Fruit fly (Drosophila melanogaster) whole organism, embryonic: ENCODE results near the gene Hacd2.

Experiments
- CG10431 ChIP-seq: fragments of 200-800 bp; sonication (Bioruptor generic); optimal IDR thresholded peaks from 3 replicates; lab custom pipeline; 2018; ENCODE audit warnings: missing biosample characterization, mild to moderate bottlenecking, missing genetic modification characterization
- CG11398 ChIP-seq: fragments of 200-800 bp; sonication (Bioruptor generic); optimal IDR thresholded peaks from 2 replicates; lab custom pipeline; 2016; ENCODE audit warnings: missing biosample characterization, missing genetic modification characterization
- CG13123 ChIP-seq: fragments of 200-800 bp; sonication (Bioruptor generic); optimal IDR thresholded peaks from 2 replicates; lab custom pipeline; 2016; ENCODE audit warnings: missing biosample characterization, missing genetic modification characterization
- CG14441 ChIP-seq: fragments of 200-800 bp; sonication (Bioruptor generic); IDR thresholded peaks from 2 replicates; pipeline ENCODE4 v1.3.6; 2022; ENCODE audit warnings: missing biosample characterization, missing genetic modification characterization
- CG14965 ChIP-seq: fragments of 200-800 bp; sonication (Bioruptor generic); optimal IDR thresholded peaks from 2 replicates; lab custom pipeline; 2016; ENCODE audit warnings: missing biosample characterization, missing genetic modification characterization, borderline replicate concordance
- CG1529 ChIP-seq: fragments of 200-800 bp; sonication (Bioruptor generic); optimal IDR thresholded peaks from 3 replicates; lab custom pipeline; 2018; ENCODE audit warnings: missing biosample characterization, missing genetic modification characterization
- CG18619 ChIP-seq: fragments of 200-800 bp; sonication (Bioruptor generic); optimal IDR thresholded peaks from 3 replicates; lab custom pipeline; 2017; ENCODE audit warnings: missing biosample characterization, mild to moderate bottlenecking, missing genetic modification characterization
- CG2875 ChIP-seq: fragments of 200-800 bp; sonication (Bioruptor generic); optimal IDR thresholded peaks from 2 replicates; lab custom pipeline; 2017; ENCODE audit warnings: missing biosample characterization, mild to moderate bottlenecking, missing genetic modification characterization, missing genetic modification reagents
- CG31388 ChIP-seq: fragments of 200-800 bp; sonication (Bioruptor generic); optimal IDR thresholded peaks from 2 replicates; lab custom pipeline; 2016; ENCODE audit warnings: missing biosample characterization, missing genetic modification characterization
- CG3163 ChIP-seq: fragments of 200-800 bp; sonication (Bioruptor generic); optimal IDR thresholded peaks from 3 replicates; lab custom pipeline; 2016; ENCODE audit warnings: missing biosample characterization, missing genetic modification characterization
- CG33557 ChIP-seq: fragments of 200-800 bp; sonication (Bioruptor generic); optimal IDR thresholded peaks from 2 replicates; lab custom pipeline; 2019; ENCODE audit warnings: missing biosample characterization, mild to moderate bottlenecking, missing genetic modification characterization, moderate library complexity
- CG3407 ChIP-seq: fragments of 200-800 bp; sonication (Bioruptor generic); optimal IDR thresholded peaks from 2 replicates; lab custom pipeline; 2018; ENCODE audit warnings: missing biosample characterization, mild to moderate bottlenecking, missing genetic modification characterization
- CG4360 ChIP-seq: fragments of 200-800 bp; sonication (Bioruptor generic); IDR thresholded peaks from 2 replicates; pipeline ENCODE4 v1.3.6; 2022; ENCODE audit warnings: missing biosample characterization, missing genetic modification characterization
- CG6813 ChIP-seq: fragments of 200-800 bp; sonication (Bioruptor generic); optimal IDR thresholded peaks from 2 replicates; lab custom pipeline; 2017; ENCODE audit warnings: missing biosample characterization, missing genetic modification characterization, mild to moderate bottlenecking, moderate library complexity, missing genetic modification reagents
- CG6854 ChIP-seq: fragments of 200-800 bp; sonication (Bioruptor generic); optimal IDR thresholded peaks from 3 replicates; lab custom pipeline; 2017; ENCODE audit warnings: missing biosample characterization, mild to moderate bottlenecking, missing genetic modification characterization
- CG7839 ChIP-seq: fragments of 200-800 bp; sonication (Bioruptor generic); optimal IDR thresholded peaks from 3 replicates; lab custom pipeline; 2018; ENCODE audit warnings: missing biosample characterization, mild to moderate bottlenecking, missing genetic modification characterization, moderate library complexity
- CG8290 ChIP-seq, 3 experiments: fragments of 200-800 bp; sonication (Bioruptor generic); optimal IDR thresholded peaks; 2 replicates each; lab custom pipeline; 2016 to 2019; ENCODE audit warnings: missing biosample characterization in 3 of 3, missing genetic modification characterization in 3 of 3, mild to moderate bottlenecking in 2 of 3, moderate library complexity in 1 of 3
- CTCF ChIP-seq: fragments of 200-800 bp; sonication (Bioruptor generic); optimal IDR thresholded peaks from 2 replicates; lab custom pipeline; 2017; ENCODE audit warnings: missing biosample characterization, mild to moderate bottlenecking, missing genetic modification characterization, moderate library complexity
- Deaf1 ChIP-seq: fragments of 200-800 bp; optimal IDR thresholded peaks from 3 replicates; lab custom pipeline; 2019; ENCODE audit warnings: missing biosample characterization, mild to moderate bottlenecking, missing genetic modification characterization, moderate library complexity
- Dip2 ChIP-seq: fragments of 200-800 bp; sonication (Bioruptor generic); IDR thresholded peaks from 2 replicates; pipeline ENCODE4 v1.3.6; 2022; ENCODE audit warnings: missing biosample characterization, missing genetic modification characterization
- HmgD ChIP-seq: fragments of 200-800 bp; sonication (Bioruptor generic); optimal IDR thresholded peaks from 3 replicates; lab custom pipeline; 2016; ENCODE audit warnings: missing biosample characterization, missing genetic modification characterization
- Hmr ChIP-seq: fragments of 200-800 bp; sonication (Bioruptor generic); optimal IDR thresholded peaks from 3 replicates; lab custom pipeline; 2017; ENCODE audit warnings: mild to moderate bottlenecking, missing biosample characterization, missing genetic modification reagents, missing genetic modification characterization
- Hr3 ChIP-seq: fragments of 200-800 bp; sonication (Bioruptor generic); optimal IDR thresholded peaks from 3 replicates; lab custom pipeline; 2016; ENCODE audit warnings: missing biosample characterization, missing genetic modification characterization
- Hr39 ChIP-seq: fragments of >200 bp; optimal IDR thresholded peaks from 2 replicates; lab custom pipeline; 2017
- Hr78 ChIP-seq, 2 experiments: fragments of 200-800 bp in 1 of 2; fragments of >200 bp in 1 of 2; sonication (Bioruptor generic) in 1 of 2; optimal IDR thresholded peaks; 2 replicates each; lab custom pipeline; 2017 to 2019; ENCODE audit warnings: missing biosample characterization in 2 of 2, missing genetic modification characterization in 2 of 2, mild to moderate bottlenecking in 1 of 2, moderate library complexity in 1 of 2
- Mad ChIP-seq: fragments of 200-800 bp; sonication (Bioruptor generic); optimal IDR thresholded peaks from 2 replicates; lab custom pipeline; 2016; ENCODE audit warnings: missing biosample characterization, missing genetic modification characterization
- NC2β ChIP-seq: fragments of 200-800 bp; sonication (Bioruptor generic); optimal IDR thresholded peaks from 2 replicates; lab custom pipeline; 2016; ENCODE audit warnings: missing biosample characterization, missing genetic modification characterization
- Poxn ChIP-seq: fragments of 200-800 bp; sonication (Bioruptor generic); IDR thresholded peaks from 2 replicates; pipeline ENCODE4 v1.3.6; 2022; ENCODE audit warnings: missing biosample characterization, missing genetic modification characterization
- Sin3A ChIP-seq: fragments of >200 bp; optimal IDR thresholded peaks from 2 replicates; lab custom pipeline; 2018
- Vsx1 ChIP-seq: fragments of 200-800 bp; sonication (Bioruptor generic); optimal IDR thresholded peaks from 2 replicates; lab custom pipeline; 2017; ENCODE audit warnings: missing biosample characterization, mild to moderate bottlenecking, missing genetic modification characterization, missing genetic modification reagents
- abd-A ChIP-seq: fragments of 200-800 bp; sonication (Bioruptor generic); optimal IDR thresholded peaks from 3 replicates; lab custom pipeline; 2019; ENCODE audit warnings: missing biosample characterization, mild to moderate bottlenecking, missing genetic modification characterization, moderate library complexity
- aop ChIP-seq: fragments of 200-800 bp; sonication (Bioruptor generic); IDR thresholded peaks from 2 replicates; pipeline ENCODE4 v1.3.6; 2022; ENCODE audit warnings: missing biosample characterization, missing genetic modification characterization
- ase ChIP-seq: fragments of 200-800 bp; sonication (Bioruptor generic); IDR thresholded peaks from 3 replicates; pipeline ENCODE4 v1.3.6; 2022; ENCODE audit warnings: missing biosample characterization, missing genetic modification characterization
- ato ChIP-seq: fragments of 200-800 bp; sonication (Bioruptor generic); IDR thresholded peaks from 2 replicates; pipeline ENCODE4 v1.3.6; 2022; ENCODE audit warnings: missing biosample characterization, missing genetic modification characterization; ENCODE audit not compliant: partially characterized antibody
- bcd ChIP-seq: fragments of 200-800 bp; sonication (Bioruptor generic); optimal IDR thresholded peaks from 2 replicates; lab custom pipeline; 2017; ENCODE audit warnings: missing biosample characterization, mild to moderate bottlenecking, missing genetic modification characterization
- gce ChIP-seq: fragments of 200-800 bp; sonication (Bioruptor generic); IDR thresholded peaks from 3 replicates; pipeline ENCODE4 v1.3.6; 2022; ENCODE audit warnings: missing biosample characterization, missing genetic modification characterization
- gem ChIP-seq: fragments of 200-800 bp; sonication (Bioruptor generic); optimal IDR thresholded peaks from 2 replicates; lab custom pipeline; 2019; ENCODE audit warnings: missing biosample characterization, mild to moderate bottlenecking, missing genetic modification characterization, moderate library complexity
- grau ChIP-seq: fragments of 200-800 bp; optimal IDR thresholded peaks from 3 replicates; lab custom pipeline; 2019; ENCODE audit warnings: missing biosample characterization, mild to moderate bottlenecking, missing genetic modification characterization, moderate library complexity
- her ChIP-seq: fragments of 200-800 bp; sonication (Bioruptor generic); optimal IDR thresholded peaks from 2 replicates; lab custom pipeline; 2016; ENCODE audit warnings: missing biosample characterization, missing genetic modification characterization
- hth ChIP-seq: fragments of >200 bp; optimal IDR thresholded peaks from 2 replicates; lab custom pipeline; 2017; ENCODE audit warnings: inconsistent platforms
- kay ChIP-seq: fragments of 200-800 bp; sonication (Bioruptor generic); optimal IDR thresholded peaks from 2 replicates; lab custom pipeline; 2016; ENCODE audit warnings: missing biosample characterization, missing genetic modification characterization
- nmo ChIP-seq: fragments of 200-800 bp; sonication (Bioruptor generic); optimal IDR thresholded peaks from 2 replicates; lab custom pipeline; 2018; ENCODE audit warnings: missing biosample characterization, mild to moderate bottlenecking, missing genetic modification characterization, moderate library complexity
- phol ChIP-seq: fragments of 200-800 bp; sonication (Bioruptor generic); optimal IDR thresholded peaks from 3 replicates; lab custom pipeline; 2018; ENCODE audit warnings: missing biosample characterization, mild to moderate bottlenecking, missing genetic modification characterization, moderate library complexity
- pros ChIP-seq: fragments of 200-800 bp; sonication (Bioruptor generic); optimal IDR thresholded peaks from 3 replicates; lab custom pipeline; 2019; ENCODE audit warnings: missing biosample characterization, mild to moderate bottlenecking, missing genetic modification characterization, moderate library complexity
- slbo ChIP-seq: fragments of 200-800 bp; sonication (Bioruptor generic); IDR thresholded peaks from 2 replicates; pipeline ENCODE4 v1.3.6; 2022; ENCODE audit warnings: missing biosample characterization, missing genetic modification characterization
- stc ChIP-seq: fragments of 200-800 bp; sonication (Bioruptor generic); IDR thresholded peaks from 2 replicates; pipeline ENCODE4 v1.3.6; 2022; ENCODE audit warnings: missing biosample characterization, missing genetic modification characterization
- stwl ChIP-seq: fragments of 200-800 bp; sonication (Bioruptor generic); optimal IDR thresholded peaks from 3 replicates; lab custom pipeline; 2018; ENCODE audit warnings: missing biosample characterization, mild to moderate bottlenecking, missing genetic modification characterization, moderate library complexity
- toy ChIP-seq: fragments of 200-800 bp; sonication (Bioruptor generic); IDR thresholded peaks from 2 replicates; pipeline ENCODE4 v1.3.6; 2022; ENCODE audit warnings: missing biosample characterization, missing genetic modification characterization
- trh ChIP-seq: fragments of 200-800 bp; sonication (Bioruptor generic); optimal IDR thresholded peaks from 2 replicates; lab custom pipeline; 2016; ENCODE audit warnings: missing biosample characterization, missing genetic modification characterization
- unpg ChIP-seq: fragments of 200-800 bp; sonication (Bioruptor generic); optimal IDR thresholded peaks from 3 replicates; lab custom pipeline; 2018; ENCODE audit warnings: missing biosample characterization, mild to moderate bottlenecking, missing genetic modification characterization, moderate library complexity
- zf30C ChIP-seq: fragments of 200-800 bp; sonication (Bioruptor generic); optimal IDR thresholded peaks from 3 replicates; lab custom pipeline; 2018; ENCODE audit warnings: missing biosample characterization, mild to moderate bottlenecking, missing genetic modification characterization

The Hacd2 gene

dm6 chr2L:13445249-13445846, at the start of gene Hacd2 (continued):
- no peak for TF ChIP-seq Hr3 (GFP tag; lab: Kevin White, UChicago)
- peak; percentile 58 for TF ChIP-seq nmo (GFP tag; lab: Kevin White, UChicago)
- no peak for TF ChIP-seq CG33557 (GFP tag; lab: Kevin White, UChicago)
- no peak for TF ChIP-seq CG14441
- TF ChIP-seq bcd (GFP tag; lab: Kevin White, UChicago): peak; percentile 7
- TF ChIP-seq CG3407 (GFP tag; lab: Kevin White, UChicago): no peak
- TF ChIP-seq trh (GFP tag; lab: Kevin White, UChicago): no peak
- no peak for TF ChIP-seq stc
- no peak for TF ChIP-seq CG6854
- no peak for TF ChIP-seq CG4360 (GFP tag; lab: Robert Waterston, UW)
- TF ChIP-seq CG3163 (GFP tag; lab: Kevin White, UChicago): peak; percentile 33
- no peak for TF ChIP-seq zf30C (GFP tag; lab: Kevin White, UChicago)
- no peak for TF ChIP-seq Deaf1 (tag; lab: Kevin White, UChicago)
- no peak for TF ChIP-seq CG18619 (GFP tag; lab: Kevin White, UChicago)
- TF ChIP-seq ato (GFP tag; lab: Robert Waterston, UW): peak; percentile 37; the same call in 1 of the 2 replicates
- TF ChIP-seq Hr78 (GFP tag; optimal IDR thresholded peaks at IDR 0.05; lab: Kevin White, UChicago): no peak
- TF ChIP-seq kay: no peak
- TF ChIP-seq Hr39 (lab: Kevin White, UChicago): no peak
- no peak for TF ChIP-seq grau (tag; lab: Kevin White, UChicago)
- peak; percentile 5 for TF ChIP-seq NC2β (GFP tag; lab: Kevin White, UChicago)
- peak; percentile 29 for TF ChIP-seq CG13123
- no peak for TF ChIP-seq abd-A (tag; lab: Kevin White, UChicago)
- no peak for TF ChIP-seq CG8290 (GFP tag; optimal IDR thresholded peaks at IDR 0.05; lab: Kevin White, UChicago)
- peak in 1 of 2 experiments; percentile 78 for TF ChIP-seq CG8290 (tag; optimal IDR thresholded peaks at IDR 0.05; lab: Kevin White, UChicago)
- no peak for TF ChIP-seq Vsx1 (GFP tag; lab: Kevin White, UChicago)
- peak; percentile 75 for TF ChIP-seq CTCF (GFP tag; lab: Kevin White, UChicago)
- no peak for TF ChIP-seq CG6813 (GFP tag; lab: Kevin White, UChicago)
- TF ChIP-seq Dip2 (GFP tag; lab: Robert Waterston, UW): no peak
- peak; percentile 35 for TF ChIP-seq Sin3A (lab: Kevin White, UChicago)
- no peak for TF ChIP-seq gce (GFP tag; lab: Robert Waterston, UW)
- peak; percentile 75 for TF ChIP-seq Hmr (GFP tag; lab: Kevin White, UChicago)
- TF ChIP-seq CG10431: no peak
- peak; percentile 39 for TF ChIP-seq her
- TF ChIP-seq Mad (GFP tag; lab: Kevin White, UChicago): peak; percentile 25
- TF ChIP-seq aop (GFP tag; lab: Robert Waterston, UW): no peak
- no peak for TF ChIP-seq Poxn (GFP tag; lab: Robert Waterston, UW)
- TF ChIP-seq CG11398 (GFP tag; lab: Kevin White, UChicago): no peak
- TF ChIP-seq ase (GFP tag; lab: Robert Waterston, UW): no peak
- TF ChIP-seq gem: no peak
- TF ChIP-seq slbo (GFP tag; lab: Robert Waterston, UW): peak; percentile 58
- TF ChIP-seq stwl (tag; lab: Kevin White, UChicago): peak; percentile 99
- no peak for TF ChIP-seq hth (lab: Kevin White, UChicago)
- TF ChIP-seq unpg: no peak
- peak; percentile 17 for TF ChIP-seq CG1529 (GFP tag; lab: Kevin White, UChicago)
- TF ChIP-seq CG7839 (tag; lab: Kevin White, UChicago): no peak
- no peak for TF ChIP-seq CG14965 (GFP tag; lab: Kevin White, UChicago)
- no peak for TF ChIP-seq CG31388 (GFP tag; lab: Kevin White, UChicago)
- TF ChIP-seq toy: no peak
- TF ChIP-seq CG2875 (GFP tag; lab: Kevin White, UChicago): no peak
- peak; percentile 72 for TF ChIP-seq HmgD (GFP tag; lab: Kevin White, UChicago)
- no peak for TF ChIP-seq pros (GFP tag; lab: Kevin White, UChicago)
- peak; percentile 57 for TF ChIP-seq phol (tag; lab: Kevin White, UChicago)
